Worm (Caenorhabditis elegans) whole organism, L1 larva: ENCODE measurements around the gene C06C3.10.

Experiments used
- C04F5.9 ChIP-seq: sonication (generic microtip); optimal IDR thresholded peaks from 2 replicates; lab custom pipeline; 2016; ENCODE audit warnings: missing genetic modification characterization, missing compliant biosample characterization
- C16A3.4 ChIP-seq: fragments of 150-350 bp; optimal IDR thresholded peaks from 2 replicates; lab custom pipeline; 2014; ENCODE audit warnings: missing biosample characterization, missing genetic modification characterization
- aha-1 ChIP-seq: fragments of 150-350 bp; optimal IDR thresholded peaks from 2 replicates; lab custom pipeline; 2014; ENCODE audit warnings: missing biosample characterization, missing genetic modification characterization
- alr-1 ChIP-seq: fragments of 200-800 bp; sonication (Bioruptor generic); optimal IDR thresholded peaks from 2 replicates; lab custom pipeline; 2018; ENCODE audit warnings: borderline replicate concordance, mild to moderate bottlenecking, missing genetic modification characterization, missing compliant biosample characterization
- blmp-1 ChIP-seq: fragments of 150-350 bp; optimal IDR thresholded peaks from 2 replicates; lab custom pipeline; 2014; ENCODE audit warnings: missing biosample characterization, missing genetic modification characterization
- ceh-8 ChIP-seq: fragments of 200-800 bp; sonication (Bioruptor generic); optimal IDR thresholded peaks from 2 replicates; lab custom pipeline; 2018; ENCODE audit warnings: mild to moderate bottlenecking, missing genetic modification characterization, moderate library complexity, missing compliant biosample characterization
- ceh-82 ChIP-seq, 3 experiments: fragments of 150-350 bp in 1 of 3; sonication (generic microtip) in 2 of 3; optimal IDR thresholded peaks; 2 replicates each; lab custom pipeline; 2014 to 2017; ENCODE audit warnings: missing biosample characterization in 3 of 3, missing genetic modification characterization in 3 of 3
- dpl-1 ChIP-seq, 3 experiments: fragments of 150-350 bp in 2 of 3; sonication (generic microtip) in 1 of 3; optimal IDR thresholded peaks; 2 replicates each; lab custom pipeline; 2014 to 2017; ENCODE audit warnings: missing biosample characterization in 3 of 3, missing genetic modification characterization in 3 of 3, missing genetic modification reagents in 3 of 3
- dsc-1 ChIP-seq: sonication (generic microtip); optimal IDR thresholded peaks from 2 replicates; lab custom pipeline; 2016; ENCODE audit warnings: mild to moderate bottlenecking, missing genetic modification characterization, missing compliant biosample characterization
- efl-1 ChIP-seq, 4 experiments: fragments of 150-350 bp; optimal IDR thresholded peaks in 3 of 4; peaks in 1 of 4; 1 replicate in 1 of 4; 2 replicates in 3 of 4; lab custom pipeline; 2014; ENCODE audit warnings: missing biosample characterization in 2 of 4, missing genetic modification characterization in 2 of 4, missing genetic modification reagents in 2 of 4
- egl-13 ChIP-seq: sonication (generic microtip); optimal IDR thresholded peaks from 2 replicates; lab custom pipeline; 2016; ENCODE audit warnings: missing genotype, missing genetic modification reagents, missing genetic modification characterization, missing compliant biosample characterization
- elt-2 ChIP-seq: sonication (generic microtip); optimal IDR thresholded peaks from 2 replicates; lab custom pipeline; 2016; ENCODE audit warnings: missing genetic modification characterization, mild to moderate bottlenecking, inconsistent platforms, missing compliant biosample characterization, missing genetic modification reagents
- fkh-10 ChIP-seq: sonication (generic microtip); optimal IDR thresholded peaks from 2 replicates; lab custom pipeline; 2017; ENCODE audit warnings: missing biosample characterization, missing genetic modification reagents, missing genetic modification characterization
- fkh-4 ChIP-seq: sonication (generic microtip); optimal IDR thresholded peaks from 2 replicates; lab custom pipeline; 2016; ENCODE audit warnings: missing compliant biosample characterization, missing genetic modification characterization, borderline replicate concordance
- fkh-8 ChIP-seq: sonication (generic microtip); optimal IDR thresholded peaks from 2 replicates; lab custom pipeline; 2016; ENCODE audit warnings: mild to moderate bottlenecking, missing genetic modification characterization, missing compliant biosample characterization
- grh-1 ChIP-seq: fragments of 200-800 bp; sonication (Bioruptor generic); IDR thresholded peaks from 2 replicates; pipeline ENCODE4 v1.3.6; 2022; ENCODE audit warnings: missing genetic modification reagents, missing genetic modification characterization, missing compliant biosample characterization
- hlh-4 ChIP-seq: sonication (generic microtip); optimal IDR thresholded peaks from 2 replicates; lab custom pipeline; 2016; ENCODE audit warnings: mild to moderate bottlenecking, missing genetic modification characterization, missing compliant biosample characterization
- isw-1 ChIP-seq: fragments of 200-800 bp; sonication (Bioruptor generic); IDR thresholded peaks from 2 replicates; pipeline ENCODE4 v1.3.6; 2022; ENCODE audit warnings: missing genetic modification characterization, missing compliant biosample characterization
- jun-1 ChIP-seq: fragments of 150-350 bp; optimal IDR thresholded peaks from 2 replicates; lab custom pipeline; 2014; ENCODE audit warnings: missing biosample characterization, missing genetic modification reagents, missing genetic modification characterization
- lin-13 ChIP-seq: fragments of 150-350 bp; optimal IDR thresholded peaks from 2 replicates; lab custom pipeline; 2014; ENCODE audit warnings: missing biosample characterization, missing genetic modification reagents, missing genetic modification characterization
- lin-35 ChIP-seq, 2 experiments: fragments of 150-350 bp; optimal IDR thresholded peaks; 2 replicates each; lab custom pipeline; 2014; ENCODE audit warnings: missing biosample characterization in 2 of 2, missing genetic modification characterization in 2 of 2, missing genetic modification reagents in 2 of 2
- lin-39 ChIP-seq: fragments of 150-350 bp; optimal IDR thresholded peaks from 2 replicates; lab custom pipeline; 2014; ENCODE audit warnings: missing biosample characterization, missing genetic modification reagents, missing genetic modification characterization
- lir-3 ChIP-seq: sonication (generic microtip); optimal IDR thresholded peaks from 2 replicates; lab custom pipeline; 2016; ENCODE audit warnings: mild to moderate bottlenecking, missing genetic modification characterization, moderate library complexity, missing compliant biosample characterization; ENCODE audit not compliant: poor library complexity
- lsy-2 ChIP-seq, 2 experiments: fragments of 150-350 bp; optimal IDR thresholded peaks; 2 replicates each; lab custom pipeline; 2014; ENCODE audit warnings: missing biosample characterization in 2 of 2, missing genetic modification characterization in 2 of 2
- mdl-1 ChIP-seq, 2 experiments: fragments of 150-350 bp; optimal IDR thresholded peaks; 2 replicates each; lab custom pipeline; 2014 to 2017; ENCODE audit warnings: missing biosample characterization in 2 of 2, missing genetic modification characterization in 2 of 2, inconsistent platforms in 1 of 2
- mep-1 ChIP-seq: fragments of 150-350 bp; optimal IDR thresholded peaks from 2 replicates; lab custom pipeline; 2014; ENCODE audit warnings: missing biosample characterization, missing genetic modification characterization
- nhr-12 ChIP-seq: sonication (generic microtip); optimal IDR thresholded peaks from 2 replicates; lab custom pipeline; 2017; ENCODE audit warnings: missing biosample characterization, missing genetic modification characterization
- nhr-19 ChIP-seq: fragments of 200-800 bp; sonication (Bioruptor generic); conservative IDR thresholded peaks from 2 replicates; pipeline ENCODE4 v1.3.6; 2022; ENCODE audit warnings: missing genetic modification characterization, missing compliant biosample characterization
- nhr-20 ChIP-seq: sonication (generic microtip); optimal IDR thresholded peaks from 2 replicates; lab custom pipeline; 2016; ENCODE audit warnings: mild to moderate bottlenecking, missing genetic modification characterization, missing compliant biosample characterization
- nhr-237 ChIP-seq: fragments of 150-350 bp; optimal IDR thresholded peaks from 2 replicates; lab custom pipeline; 2014; ENCODE audit warnings: missing biosample characterization, missing genetic modification characterization
- nhr-28 ChIP-seq: fragments of 150-350 bp; optimal IDR thresholded peaks from 2 replicates; lab custom pipeline; 2014; ENCODE audit warnings: missing biosample characterization, missing genetic modification characterization
- nhr-47 ChIP-seq: sonication (generic microtip); optimal IDR thresholded peaks from 2 replicates; lab custom pipeline; 2016; ENCODE audit warnings: mild to moderate bottlenecking, missing genetic modification characterization, moderate library complexity, missing compliant biosample characterization
- nhr-71 ChIP-seq: sonication (generic microtip); optimal IDR thresholded peaks from 2 replicates; lab custom pipeline; 2016; ENCODE audit warnings: mild to moderate bottlenecking, missing genetic modification characterization, moderate library complexity, missing compliant biosample characterization
- nhr-76 ChIP-seq: sonication (generic microtip); optimal IDR thresholded peaks from 2 replicates; lab custom pipeline; 2017; ENCODE audit warnings: missing biosample characterization, missing genetic modification characterization
- nhr-77 ChIP-seq: fragments of 150-350 bp; optimal IDR thresholded peaks from 2 replicates; lab custom pipeline; 2014; ENCODE audit warnings: missing biosample characterization, missing genetic modification characterization
- nhr-84 ChIP-seq: sonication (generic microtip); optimal IDR thresholded peaks from 2 replicates; lab custom pipeline; 2017; ENCODE audit warnings: missing biosample characterization, missing genetic modification characterization
- nhr-90 ChIP-seq: sonication (generic microtip); optimal IDR thresholded peaks from 2 replicates; lab custom pipeline; 2016; ENCODE audit warnings: mild to moderate bottlenecking, missing genetic modification characterization, missing compliant biosample characterization; ENCODE audit not compliant: poor library complexity
- pax-3 ChIP-seq: fragments of 200-800 bp; sonication (Bioruptor generic); optimal IDR thresholded peaks from 2 replicates; lab custom pipeline; 2018; ENCODE audit warnings: mild to moderate bottlenecking, missing genetic modification characterization, moderate library complexity, missing compliant biosample characterization
- rnt-1 ChIP-seq: sonication (generic microtip); optimal IDR thresholded peaks from 2 replicates; lab custom pipeline; 2016; ENCODE audit warnings: mild to moderate bottlenecking, missing genetic modification characterization, moderate library complexity, missing compliant biosample characterization
- snu-23 ChIP-seq: sonication (generic microtip); optimal IDR thresholded peaks from 2 replicates; lab custom pipeline; 2016; ENCODE audit warnings: missing genetic modification characterization, missing compliant biosample characterization
- sptf-1 ChIP-seq: fragments of 150-350 bp; optimal IDR thresholded peaks from 2 replicates; lab custom pipeline; 2014; ENCODE audit warnings: missing biosample characterization, missing genetic modification characterization
- tlp-1 ChIP-seq: fragments of 150-350 bp; optimal IDR thresholded peaks from 2 replicates; lab custom pipeline; 2014; ENCODE audit warnings: missing biosample characterization, missing genetic modification characterization
- unc-130 ChIP-seq: fragments of 150-350 bp; optimal IDR thresholded peaks from 2 replicates; lab custom pipeline; 2017; ENCODE audit warnings: missing biosample characterization, missing genetic modification characterization, inconsistent platforms
- unc-30 ChIP-seq: sonication (generic microtip); optimal IDR thresholded peaks from 2 replicates; lab custom pipeline; 2017; ENCODE audit warnings: missing biosample characterization, missing genetic modification characterization
- unc-62 ChIP-seq: fragments of 150-350 bp; optimal IDR thresholded peaks from 2 replicates; lab custom pipeline; 2014; ENCODE audit warnings: missing biosample characterization, missing genetic modification reagents, missing genetic modification characterization
- unc-86 ChIP-seq: sonication (generic microtip); optimal IDR thresholded peaks from 2 replicates; lab custom pipeline; 2016; ENCODE audit warnings: missing genetic modification characterization, missing compliant biosample characterization
- unc-98 ChIP-seq: fragments of 200-800 bp; sonication (Bioruptor generic); IDR thresholded peaks from 2 replicates; pipeline ENCODE4 v1.3.6; 2022; ENCODE audit warnings: missing genetic modification characterization, missing compliant biosample characterization
- vab-15 ChIP-seq: sonication (generic microtip); optimal IDR thresholded peaks from 2 replicates; lab custom pipeline; 2017; ENCODE audit warnings: missing genotype, mild to moderate bottlenecking, missing genetic modification characterization, missing compliant biosample characterization
- xbp-1 ChIP-seq: sonication (generic microtip); optimal IDR thresholded peaks from 2 replicates; lab custom pipeline; 2016; ENCODE audit warnings: missing genetic modification characterization, missing compliant biosample characterization
- zag-1 ChIP-seq: fragments of 150-350 bp; optimal IDR thresholded peaks from 2 replicates; lab custom pipeline; 2014; ENCODE audit warnings: missing biosample characterization, missing genetic modification characterization
- zip-4 ChIP-seq: fragments of 200-800 bp; sonication (Bioruptor generic); optimal IDR thresholded peaks from 2 replicates; lab custom pipeline; 2018; ENCODE audit warnings: mild to moderate bottlenecking, missing genetic modification characterization, moderate library complexity, missing compliant biosample characterization
- ztf-11 ChIP-seq, 2 experiments: sonication (generic microtip); optimal IDR thresholded peaks; 2 replicates each; lab custom pipeline; 2016 to 2017; ENCODE audit warnings: missing genetic modification characterization in 2 of 2, missing biosample characterization in 1 of 2, missing compliant biosample characterization in 1 of 2
- ztf-4 ChIP-seq: fragments of 150-350 bp; optimal IDR thresholded peaks from 2 replicates; lab custom pipeline; 2014; ENCODE audit warnings: missing biosample characterization, missing genetic modification characterization

Gene C06C3.10

DNA sequence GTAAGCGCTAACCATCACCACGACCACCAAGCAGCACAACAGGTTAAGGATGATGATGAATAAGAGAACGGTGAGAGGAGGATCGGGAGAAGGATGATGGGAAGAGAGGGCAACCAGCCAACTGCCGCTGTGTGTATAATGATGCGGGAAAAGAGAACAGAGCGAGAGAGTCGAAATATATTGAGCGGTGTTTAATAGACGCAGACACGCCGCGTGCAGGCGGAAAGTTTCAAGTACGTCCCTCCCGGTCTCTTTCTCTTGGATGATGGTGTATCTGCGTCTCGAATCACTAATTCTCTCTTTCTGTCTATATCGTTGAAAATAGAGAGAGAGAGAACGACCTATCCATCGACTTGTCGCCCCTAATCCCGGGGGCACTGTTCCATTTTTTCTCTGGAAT lies 20.3 kb downstream of the C06C3.10 start:
- peak in 1 of 2 experiments; percentile 60 for TF ChIP-seq mdl-1 (tag; optimal IDR thresholded peaks at IDR 0.05; lab: Kevin White, UChicago)
- TF ChIP-seq nhr-76 (tag; lab: Kevin White, UChicago), result no peak
- peak; percentile 69 for TF ChIP-seq snu-23
- no peak for TF ChIP-seq pax-3 (tag; lab: Kevin White, UChicago)
- no peak for TF ChIP-seq fkh-4 (tag; lab: Kevin White, UChicago)
- peak; percentile 63 for TF ChIP-seq unc-130 (tag; lab: Kevin White, UChicago)
- no peak for TF ChIP-seq isw-1 (GFP tag; lab: Robert Waterston, UW)
- TF ChIP-seq fkh-10 (GFP tag; lab: Kevin White, UChicago), result no peak
- no peak for TF ChIP-seq zip-4 (GFP tag; lab: Kevin White, UChicago)
- TF ChIP-seq nhr-19 (GFP tag; lab: Robert Waterston, UW), result peak; percentile 50
- TF ChIP-seq ztf-11 (tag; optimal IDR thresholded peaks at IDR 0.05; lab: Kevin White, UChicago), result no peak
- TF ChIP-seq lsy-2 (tag; optimal IDR thresholded peaks at IDR 0.05; lab: Kevin White, UChicago), result peak in 1 of 2 experiments; percentile 68
- TF ChIP-seq lin-35 (GFP tag; optimal IDR thresholded peaks at IDR 0.05; lab: Kevin White, UChicago), result peak; percentile 33 to 48
- TF ChIP-seq nhr-71, result peak; percentile 65
- no peak for TF ChIP-seq lir-3 (tag; lab: Kevin White, UChicago)
- TF ChIP-seq dsc-1, result no peak
- no peak for TF ChIP-seq ztf-4 (tag; lab: Kevin White, UChicago)
- peak in 2 of 3 experiments; percentile 17 to 35 for TF ChIP-seq dpl-1 (GFP tag; optimal IDR thresholded peaks at IDR 0.05; lab: Kevin White, UChicago)
- peak; percentile 38 for TF ChIP-seq nhr-77
- TF ChIP-seq ceh-8 (GFP tag; lab: Kevin White, UChicago), result no peak
- TF ChIP-seq mep-1 (tag; lab: Kevin White, UChicago), result peak; percentile 25
- no peak for TF ChIP-seq hlh-4 (tag; lab: Kevin White, UChicago)
- TF ChIP-seq vab-15 (tag; lab: Kevin White, UChicago), result no peak
- peak; percentile 47 to 49 for TF ChIP-seq efl-1 (optimal IDR thresholded peaks at IDR 0.05; lab: Kevin White, UChicago)
- TF ChIP-seq efl-1 (GFP tag; optimal IDR thresholded peaks at IDR 0.05 in 1 of 2; lab: Kevin White, UChicago), result peak; percentile 11 to 89
- peak; percentile 40 for TF ChIP-seq nhr-47
- TF ChIP-seq blmp-1 (tag; lab: Kevin White, UChicago), result peak; percentile 59
- no peak for TF ChIP-seq tlp-1 (tag; lab: Kevin White, UChicago)
- TF ChIP-seq unc-30, result no peak
- peak; percentile 12 for TF ChIP-seq C16A3.4 (tag; lab: Kevin White, UChicago)
- no peak for TF ChIP-seq alr-1 (tag; lab: Kevin White, UChicago)
- no peak for TF ChIP-seq nhr-28 (tag; lab: Kevin White, UChicago)
- TF ChIP-seq unc-98 (GFP tag; lab: Robert Waterston, UW), result no peak
- peak; percentile 50 for TF ChIP-seq rnt-1 (tag; lab: Kevin White, UChicago)
- TF ChIP-seq fkh-8 (tag; lab: Kevin White, UChicago), result no peak
- TF ChIP-seq egl-13 (tag; lab: Kevin White, UChicago), result no peak
- no peak for TF ChIP-seq sptf-1 (tag; lab: Kevin White, UChicago)
- peak; percentile 3 for TF ChIP-seq nhr-90 (tag; lab: Kevin White, UChicago)
- no peak for TF ChIP-seq unc-86 (tag; lab: Kevin White, UChicago)
- peak in 1 of 3 experiments; percentile 8 for TF ChIP-seq ceh-82 (tag; optimal IDR thresholded peaks at IDR 0.05; lab: Kevin White, UChicago)
- TF ChIP-seq unc-62 (GFP tag; lab: Kevin White, UChicago), result no peak
- no peak for TF ChIP-seq lin-13
- peak; percentile 4 for TF ChIP-seq xbp-1
- TF ChIP-seq C04F5.9 (tag; lab: Kevin White, UChicago), result no peak
- TF ChIP-seq lin-39, result no peak
- TF ChIP-seq nhr-12 (tag; lab: Kevin White, UChicago), result no peak
- TF ChIP-seq nhr-20 (tag; lab: Kevin White, UChicago), result peak; percentile 58
- TF ChIP-seq aha-1 (tag; lab: Kevin White, UChicago), result no peak
- no peak for TF ChIP-seq elt-2 (tag; lab: Kevin White, UChicago)
- TF ChIP-seq jun-1 (tag; lab: Kevin White, UChicago), result no peak
- no peak for TF ChIP-seq nhr-84 (tag; lab: Kevin White, UChicago)
- no peak for TF ChIP-seq zag-1
- TF ChIP-seq nhr-237, result no peak
- no peak for TF ChIP-seq grh-1 (GFP tag; lab: Robert Waterston, UW)
